Worm (Caenorhabditis elegans) whole organism, dauer: ENCODE data around the gene srx-117.

Source experiments
- unc-62 ChIP-seq: sonication (generic microtip); optimal IDR thresholded peaks from 2 replicates; lab custom pipeline; 2017; ENCODE audit warnings: missing biosample characterization, missing genetic modification reagents, missing genetic modification characterization

Gene srx-117

ce11 chrV:5644171-5644570 lies at the start of gene srx-117:
Gene srx-117, plus strand, starts transcription at chrV:5644471.
- no peak for TF ChIP-seq unc-62

ce11 chrV:5596391-5597030 lies 47.8 kb upstream of the srx-117 start, which contains the start of gene zhit-1:
Gene zhit-1, minus strand, starts transcription at chrV:5596551.
- TF ChIP-seq unc-62, result no peak

- no peak for TF ChIP-seq unc-62
These were observed 43.0 kb upstream of the srx-117 start, which contains the start of gene CD4.8 for ce11 chrV:5601263-5601662. Gene CD4.8, minus strand, starts transcription at chrV:5601363.

- TF ChIP-seq unc-62, result no peak
These were observed 38.0 kb upstream of the srx-117 start, which contains the start of gene CD4.1 for ce11 chrV:5606255-5606654. Gene CD4.1, plus strand, starts transcription at chrV:5606555.

ce11 chrV:5610186-5610585 lies 34.1 kb upstream of the srx-117 start:
- no peak for TF ChIP-seq unc-62

ce11 chrV:5613109-5613508 lies 31.2 kb upstream of the srx-117 start, which contains the start of gene lrpc-1:
Gene lrpc-1, minus strand, starts transcription at chrV:5613209.
- TF ChIP-seq unc-62, result no peak

ce11 chrV:5614724-5615123 lies 29.5 kb upstream of the srx-117 start, which contains the start of gene M03E7.3:
Gene M03E7.3, plus strand, starts transcription at chrV:5615024.
- TF ChIP-seq unc-62, result no peak

- TF ChIP-seq unc-62, result no peak
These were observed 27.0 kb upstream of the srx-117 start, which contains the start of gene M03E7.2 for ce11 chrV:5617301-5617700. Gene M03E7.2, plus strand, starts transcription at chrV:5617601.

ce11 chrV:5619372-5619771 lies 24.9 kb upstream of the srx-117 start:
- TF ChIP-seq unc-62, result no peak

ce11 chrV:5620040-5620439 lies 24.2 kb upstream of the srx-117 start, which contains the start of gene memb-2:
Gene memb-2, minus strand, starts transcription at chrV:5620140.
- no peak for TF ChIP-seq unc-62

- TF ChIP-seq unc-62, result no peak
These were observed 22.9 kb upstream of the srx-117 start, which contains the start of gene M03E7.1 for ce11 chrV:5621390-5621789. Gene M03E7.1, plus strand, starts transcription at chrV:5621690.

ce11 chrV:5628014-5628413 lies 16.3 kb upstream of the srx-117 start:
- TF ChIP-seq unc-62, result no peak

- TF ChIP-seq unc-62, result no peak
These were observed 13.5 kb upstream of the srx-117 start, which contains the start of gene acy-4 for ce11 chrV:5630792-5631191. Gene acy-4, minus strand, starts transcription at chrV:5630892.

ce11 chrV:5634445-5634844 lies 9.8 kb upstream of the srx-117 start:
- no peak for TF ChIP-seq unc-62

ce11 chrV:5647359-5647758 lies 3.1 kb downstream of the srx-117 start, which contains the start of gene C14C11.4:
Gene C14C11.4, plus strand, starts transcription at chrV:5647610.
- TF ChIP-seq unc-62, result no peak

ce11 chrV:5651905-5652304 lies 7.6 kb downstream of the srx-117 start:
- TF ChIP-seq unc-62, result no peak

- TF ChIP-seq unc-62, result no peak
These were observed 9.8 kb downstream of the srx-117 start, which contains the start of gene hex-2 for ce11 chrV:5653990-5654499. Gene hex-2, plus strand, starts transcription at chrV:5654449.
